Fruit fly (Drosophila melanogaster): Measurements from ENCODE around the gene Gyc76C.

DNA sequence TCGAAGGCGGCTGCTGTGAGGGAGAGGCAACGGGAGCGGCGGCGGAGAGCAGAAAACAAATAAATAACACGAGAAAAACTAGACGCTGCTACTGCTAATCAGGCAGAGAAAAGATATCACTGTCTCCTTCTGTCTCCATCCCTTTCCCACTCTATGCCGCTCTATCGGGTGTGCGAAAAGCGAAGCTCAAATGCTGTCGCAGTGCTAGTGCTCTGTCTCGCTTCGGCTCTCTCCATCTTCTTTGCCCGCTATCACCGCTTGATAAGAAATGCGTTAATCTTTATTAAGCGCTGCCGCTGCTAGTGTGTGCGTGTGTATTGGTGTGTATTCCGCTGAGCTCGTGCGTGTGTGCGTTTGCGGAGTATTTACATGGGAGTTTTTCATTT, 1.7 kb downstream of the Gyc76C start:
- TF ChIP-seq pan (optimal IDR thresholded peaks at IDR 0.05) (no peak), usp (GFP tag; optimal IDR thresholded peaks at IDR 0.05) (no peak), EcR (GFP tag; optimal IDR thresholded peaks at IDR 0.05) (no peak), CG8478 (optimal IDR thresholded peaks at IDR 0.05) (no peak), psq (optimal IDR thresholded peaks at IDR 0.05) (no peak)
